Fruit fly (Drosophila melanogaster) whole organism, embryonic: ENCODE results near the gene Pink1.
A peak's percentile ranks its signal among the peaks of the same experiment; 100 is the strongest.

Experiments used
- Awh ChIP-seq: fragments of 200-800 bp; sonication (Bioruptor generic); IDR thresholded peaks from 2 replicates; pipeline ENCODE4, ENCODE4 v1.3.6; 2022; ENCODE audit warnings: missing biosample characterization, missing genetic modification characterization
- Bdp1 ChIP-seq: fragments of 200-800 bp; sonication (Bioruptor generic); optimal IDR thresholded peaks from 3 replicates; lab custom pipeline; 2016; ENCODE audit warnings: missing biosample characterization, missing genetic modification characterization
- BtbVII ChIP-seq: fragments of 200-800 bp; sonication (Bioruptor generic); optimal IDR thresholded peaks from 3 replicates; lab custom pipeline; 2017; ENCODE audit warnings: missing biosample characterization, mild to moderate bottlenecking, missing genetic modification characterization
- CG10209 ChIP-seq: fragments of 200-800 bp; sonication (Bioruptor generic); optimal IDR thresholded peaks from 3 replicates; lab custom pipeline; 2017; ENCODE audit warnings: missing biosample characterization, mild to moderate bottlenecking, missing genetic modification characterization, missing genetic modification reagents
- CG10959 ChIP-seq: fragments of 200-800 bp; sonication (Bioruptor generic); IDR thresholded peaks from 2 replicates; pipeline ENCODE4 v1.3.6; 2022; ENCODE audit warnings: missing biosample characterization, missing genetic modification characterization
- CG11723 ChIP-seq: fragments of 200-800 bp; sonication (Bioruptor generic); optimal IDR thresholded peaks from 2 replicates; lab custom pipeline; 2017; ENCODE audit warnings: missing biosample characterization, mild to moderate bottlenecking, missing genetic modification characterization
- CG12391 ChIP-seq: fragments of 200-800 bp; sonication (Bioruptor generic); optimal IDR thresholded peaks from 3 replicates; lab custom pipeline; 2018; ENCODE audit warnings: missing biosample characterization, mild to moderate bottlenecking, missing genetic modification characterization, moderate library complexity
- CG12659 ChIP-seq: fragments of 200-800 bp; sonication (Bioruptor generic); optimal IDR thresholded peaks from 3 replicates; lab custom pipeline; 2017; ENCODE audit warnings: mild to moderate bottlenecking, missing biosample characterization, missing genetic modification reagents, missing genetic modification characterization
- CG12744 ChIP-seq: fragments of 200-800 bp; sonication (Bioruptor generic); optimal IDR thresholded peaks from 2 replicates; lab custom pipeline; 2016; ENCODE audit warnings: missing biosample characterization, missing genetic modification characterization
- CG13624 ChIP-seq: fragments of 200-800 bp; sonication (Bioruptor generic); optimal IDR thresholded peaks from 2 replicates; lab custom pipeline; 2016; ENCODE audit warnings: missing biosample characterization, missing genetic modification characterization
- CG13775 ChIP-seq: fragments of 200-800 bp; sonication (Bioruptor generic); optimal IDR thresholded peaks from 3 replicates; lab custom pipeline; 2017; ENCODE audit warnings: missing biosample characterization, mild to moderate bottlenecking, missing genetic modification characterization
- CG15269 ChIP-seq: fragments of 200-800 bp; sonication (Bioruptor generic); optimal IDR thresholded peaks from 2 replicates; lab custom pipeline; 2018; ENCODE audit warnings: missing biosample characterization, mild to moderate bottlenecking, missing genetic modification characterization, moderate library complexity
- CG1602 ChIP-seq: fragments of 200-800 bp; sonication (Bioruptor generic); optimal IDR thresholded peaks from 3 replicates; lab custom pipeline; 2016; ENCODE audit warnings: missing biosample characterization, missing genetic modification characterization
- CG16813 ChIP-seq: fragments of 200-800 bp; sonication (Bioruptor generic); IDR thresholded peaks from 3 replicates; pipeline ENCODE4 v1.3.6; 2022; ENCODE audit warnings: missing biosample characterization, missing genetic modification characterization; ENCODE audit not compliant: partially characterized antibody
- CG17328 ChIP-seq: fragments of 200-800 bp; sonication (Bioruptor generic); IDR thresholded peaks from 2 replicates; pipeline ENCODE4 v1.3.6; 2022; ENCODE audit warnings: missing biosample characterization, missing genetic modification characterization
- CG17612 ChIP-seq: fragments of 200-800 bp; sonication (Bioruptor generic); IDR thresholded peaks from 2 replicates; pipeline ENCODE4 v1.3.6; 2022; ENCODE audit warnings: missing biosample characterization, missing genetic modification characterization
- CG17912 ChIP-seq: fragments of 200-800 bp; sonication (Bioruptor generic); optimal IDR thresholded peaks from 2 replicates; lab custom pipeline; 2018; ENCODE audit warnings: missing biosample characterization, mild to moderate bottlenecking, missing genetic modification characterization
- CG1792 ChIP-seq: fragments of 200-800 bp; sonication (Bioruptor generic); optimal IDR thresholded peaks from 2 replicates; lab custom pipeline; 2016; ENCODE audit warnings: missing biosample characterization, missing genetic modification characterization
- CG18599 ChIP-seq: fragments of 200-800 bp; sonication (Bioruptor generic); optimal IDR thresholded peaks from 3 replicates; lab custom pipeline; 2017; ENCODE audit warnings: missing biosample characterization, missing genetic modification characterization, mild to moderate bottlenecking, moderate library complexity, missing genetic modification reagents
- CG4617 ChIP-seq: fragments of 200-800 bp; sonication (Bioruptor generic); optimal IDR thresholded peaks from 3 replicates; lab custom pipeline; 2016; ENCODE audit warnings: missing biosample characterization, missing genetic modification characterization, borderline replicate concordance
- CG4854 ChIP-seq: fragments of 200-800 bp; sonication (Bioruptor generic); optimal IDR thresholded peaks from 2 replicates; lab custom pipeline; 2016; ENCODE audit warnings: missing biosample characterization, missing genetic modification characterization, inconsistent platforms
- CG5245 ChIP-seq: fragments of 200-800 bp; sonication (Bioruptor generic); optimal IDR thresholded peaks from 3 replicates; lab custom pipeline; 2016; ENCODE audit warnings: missing biosample characterization, missing genetic modification characterization
- Dad ChIP-seq: fragments of 200-800 bp; sonication (Bioruptor generic); optimal IDR thresholded peaks from 3 replicates; lab custom pipeline; 2016; ENCODE audit warnings: missing biosample characterization, missing genetic modification characterization
- H2.0 ChIP-seq: fragments of 200-800 bp; sonication (Bioruptor generic); IDR thresholded peaks from 2 replicates; pipeline ENCODE4 v1.3.6; 2022; ENCODE audit warnings: missing biosample characterization, missing genetic modification characterization
- HLHmδ ChIP-seq: fragments of 200-800 bp; sonication (Bioruptor generic); optimal IDR thresholded peaks from 2 replicates; lab custom pipeline; 2018; ENCODE audit warnings: missing biosample characterization, mild to moderate bottlenecking, missing genetic modification characterization, moderate library complexity
- Hr78 ChIP-seq, 2 experiments: fragments of 200-800 bp in 1 of 2; fragments of >200 bp in 1 of 2; sonication (Bioruptor generic) in 1 of 2; optimal IDR thresholded peaks; 2 replicates each; lab custom pipeline; 2017 to 2019; ENCODE audit warnings: missing biosample characterization in 2 of 2, missing genetic modification characterization in 2 of 2, mild to moderate bottlenecking in 1 of 2, moderate library complexity in 1 of 2
- Kr ChIP-seq: fragments of 200-800 bp; sonication (Bioruptor generic); optimal IDR thresholded peaks from 2 replicates; lab custom pipeline; 2017; ENCODE audit warnings: missing biosample characterization, mild to moderate bottlenecking, missing genetic modification characterization
- Nf-YC ChIP-seq: fragments of 200-800 bp; optimal IDR thresholded peaks from 3 replicates; lab custom pipeline; 2019; ENCODE audit warnings: missing biosample characterization, mild to moderate bottlenecking, missing genetic modification characterization, moderate library complexity
- Rx ChIP-seq: fragments of 200-800 bp; sonication (Bioruptor generic); IDR thresholded peaks from 2 replicates; pipeline ENCODE4 v1.3.6; 2022; ENCODE audit warnings: missing biosample characterization, missing genetic modification characterization
- Xrp1 ChIP-seq: fragments of 200-800 bp; sonication (Bioruptor generic); IDR thresholded peaks from 2 replicates; pipeline ENCODE4 v1.3.6; 2022; ENCODE audit warnings: missing biosample characterization, missing genetic modification characterization
- ap ChIP-seq: fragments of 200-800 bp; sonication (Bioruptor generic); IDR thresholded peaks from 2 replicates; pipeline ENCODE4 v1.3.6; 2022; ENCODE audit warnings: missing biosample characterization, missing genetic modification characterization
- bab2 ChIP-seq: fragments of 200-800 bp; sonication (Bioruptor generic); optimal IDR thresholded peaks from 2 replicates; lab custom pipeline; 2016; ENCODE audit warnings: missing biosample characterization, missing genetic modification characterization
- br ChIP-seq: fragments of >200 bp; optimal IDR thresholded peaks from 2 replicates; lab custom pipeline; 2017
- bsh ChIP-seq, 2 experiments: fragments of 200-800 bp; sonication (Bioruptor generic); optimal IDR thresholded peaks; 2 replicates each; lab custom pipeline; 2017 to 2018; ENCODE audit warnings: mild to moderate bottlenecking in 2 of 2, missing biosample characterization in 2 of 2, missing genetic modification characterization in 2 of 2, moderate library complexity in 1 of 2
- dimm ChIP-seq: fragments of 200-800 bp; sonication (Bioruptor generic); IDR thresholded peaks from 2 replicates; pipeline ENCODE4 v1.3.6; 2022; ENCODE audit warnings: missing biosample characterization, missing genetic modification characterization
- disco-r ChIP-seq: fragments of 200-800 bp; sonication (Bioruptor generic); optimal IDR thresholded peaks from 2 replicates; lab custom pipeline; 2016; ENCODE audit warnings: missing biosample characterization, missing genetic modification characterization
- ewg ChIP-seq: fragments of 200-800 bp; sonication (Bioruptor generic); optimal IDR thresholded peaks from 3 replicates; lab custom pipeline; 2017; ENCODE audit warnings: mild to moderate bottlenecking, missing biosample characterization, missing genetic modification reagents, missing genetic modification characterization
- fd3F ChIP-seq: fragments of 200-800 bp; sonication (Bioruptor generic); optimal IDR thresholded peaks from 2 replicates; lab custom pipeline; 2018; ENCODE audit warnings: missing biosample characterization, mild to moderate bottlenecking, missing genetic modification characterization, moderate library complexity
- gfzf ChIP-seq: fragments of 200-800 bp; sonication (Bioruptor generic); optimal IDR thresholded peaks from 2 replicates; lab custom pipeline; 2016; ENCODE audit warnings: missing biosample characterization, mild to moderate bottlenecking, missing genetic modification characterization, moderate library complexity
- grn ChIP-seq: fragments of 200-800 bp; sonication (Bioruptor generic); optimal IDR thresholded peaks from 3 replicates; lab custom pipeline; 2017; ENCODE audit warnings: missing biosample characterization, missing genetic modification characterization
- ind ChIP-seq: fragments of 200-800 bp; sonication (Bioruptor generic); optimal IDR thresholded peaks from 3 replicates; lab custom pipeline; 2016; ENCODE audit warnings: missing biosample characterization, missing genetic modification characterization
- knrl ChIP-seq: fragments of 200-800 bp; sonication (Bioruptor generic); IDR thresholded peaks from 3 replicates; pipeline ENCODE4 v1.3.6; 2022; ENCODE audit warnings: missing biosample characterization, missing genetic modification characterization; ENCODE audit not compliant: partially characterized antibody
- oc ChIP-seq: fragments of 200-800 bp; sonication (Bioruptor generic); optimal IDR thresholded peaks from 2 replicates; lab custom pipeline; 2018; ENCODE audit warnings: missing biosample characterization, mild to moderate bottlenecking, missing genetic modification characterization, moderate library complexity
- ranshi ChIP-seq: fragments of 200-800 bp; sonication (Bioruptor generic); IDR thresholded peaks from 2 replicates; pipeline ENCODE4 v1.3.6; 2022; ENCODE audit warnings: missing biosample characterization, missing genetic modification characterization
- seq ChIP-seq: fragments of 200-800 bp; sonication (Bioruptor generic); IDR thresholded peaks from 2 replicates; pipeline ENCODE4 v1.3.6; 2022; ENCODE audit warnings: missing biosample characterization, missing genetic modification characterization
- sisA ChIP-seq: fragments of 200-800 bp; sonication (Bioruptor generic); IDR thresholded peaks from 2 replicates; pipeline ENCODE4 v1.3.6; 2022; ENCODE audit warnings: missing biosample characterization, missing genetic modification characterization
- ssp ChIP-seq: fragments of 200-800 bp; sonication (Bioruptor generic); IDR thresholded peaks from 2 replicates; pipeline ENCODE4 v1.3.6; 2022; ENCODE audit warnings: missing biosample characterization, missing genetic modification characterization
- unc-4 ChIP-seq: fragments of 200-800 bp; sonication (Bioruptor generic); IDR thresholded peaks from 2 replicates; pipeline ENCODE4 v1.3.6; 2022; ENCODE audit warnings: missing biosample characterization, missing genetic modification characterization; ENCODE audit not compliant: partially characterized antibody
- vfl ChIP-seq: fragments of 200-800 bp; sonication (Bioruptor generic); optimal IDR thresholded peaks from 2 replicates; lab custom pipeline; 2016; ENCODE audit warnings: missing biosample characterization, missing genetic modification characterization
- zen ChIP-seq: fragments of 200-800 bp; sonication (Bioruptor generic); optimal IDR thresholded peaks from 3 replicates; lab custom pipeline; 2018; ENCODE audit warnings: missing biosample characterization, mild to moderate bottlenecking, missing genetic modification characterization, moderate library complexity

Pink1 gene

DNA sequence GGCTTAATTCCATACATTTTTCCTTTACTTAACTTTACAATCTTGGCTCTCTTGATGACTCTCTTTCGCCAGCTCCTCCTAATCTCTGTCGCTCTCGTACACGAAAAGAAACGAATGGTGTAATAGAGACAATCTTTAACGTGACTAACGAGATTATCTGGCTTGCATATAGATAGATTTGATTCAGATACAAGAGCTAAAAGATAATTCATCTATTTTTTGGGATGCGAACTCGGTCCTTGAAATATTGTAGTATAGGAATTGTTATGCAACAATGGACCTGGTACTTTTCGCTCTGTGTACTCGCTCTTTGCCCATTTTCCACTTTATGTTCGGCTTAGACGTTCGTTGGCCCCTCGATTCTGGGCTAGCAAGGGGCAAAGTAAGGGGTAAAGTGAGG is 27.7 kb downstream of the Pink1 start (continued):
- TF ChIP-seq seq, result peak; percentile 81
- TF ChIP-seq CG17612 (GFP tag; lab: Robert Waterston, UW), result no peak
- TF ChIP-seq ranshi (GFP tag; lab: Robert Waterston, UW), result peak; percentile 48; the same call in 1 of the 2 replicates
- no peak for TF ChIP-seq CG17912 (GFP tag; lab: Kevin White, UChicago)
- peak; percentile 81 for TF ChIP-seq CG13624 (GFP tag; lab: Kevin White, UChicago)
- TF ChIP-seq sisA (GFP tag; lab: Robert Waterston, UW), result peak; percentile 71
- peak; percentile 71 for TF ChIP-seq CG12659
- TF ChIP-seq CG1602 (GFP tag; lab: Kevin White, UChicago), result peak; percentile 49
- TF ChIP-seq dimm, result 0 out of 2 replicates have a peak, but pooled peaks have one; percentile 25
- peak; percentile 49 for TF ChIP-seq vfl (GFP tag; lab: Kevin White, UChicago)
- TF ChIP-seq CG10209 (GFP tag; lab: Kevin White, UChicago), result peak; percentile 81
- peak; percentile 63 for TF ChIP-seq ssp (GFP tag; lab: Robert Waterston, UW)
- TF ChIP-seq Hr78 (GFP tag; optimal IDR thresholded peaks at IDR 0.05; lab: Kevin White, UChicago), result peak in 1 of 2 experiments; percentile 39
- peak; percentile 50 for TF ChIP-seq CG1792 (GFP tag; lab: Kevin White, UChicago)
- no peak for TF ChIP-seq knrl
- no peak for TF ChIP-seq CG16813 (GFP tag; lab: Robert Waterston, UW)
- peak; percentile 87 for TF ChIP-seq oc (tag; lab: Kevin White, UChicago)
- peak; percentile 26 for TF ChIP-seq CG4617 (GFP tag; lab: Kevin White, UChicago)
- peak; percentile 71 for TF ChIP-seq Awh
- peak; percentile 75 for TF ChIP-seq CG17328 (GFP tag; lab: Robert Waterston, UW)
- peak; percentile 4 for TF ChIP-seq disco-r (GFP tag; lab: Kevin White, UChicago)
- no peak for TF ChIP-seq br
- peak; percentile 80 for TF ChIP-seq CG12391 (tag; lab: Kevin White, UChicago)
- TF ChIP-seq BtbVII, result peak; percentile 79
- TF ChIP-seq fd3F, result peak; percentile 65
- TF ChIP-seq Dad, result peak; percentile 66
- TF ChIP-seq H2.0, result peak; percentile 53; the same call in 1 of the 2 replicates
- TF ChIP-seq Rx, result peak; percentile 39; the same call in 1 of the 2 replicates
- peak; percentile 86 to 87 for TF ChIP-seq bsh (GFP tag; optimal IDR thresholded peaks at IDR 0.05; lab: Kevin White, UChicago)
- TF ChIP-seq CG5245 (GFP tag; lab: Kevin White, UChicago), result peak; percentile 51
- TF ChIP-seq HLHmδ (GFP tag; lab: Kevin White, UChicago), result no peak
- no peak for TF ChIP-seq CG10959 (GFP tag; lab: Robert Waterston, UW)
- peak; percentile 35 for TF ChIP-seq grn (GFP tag; lab: Kevin White, UChicago)
- peak; percentile 84 for TF ChIP-seq CG15269
- peak; percentile 79 for TF ChIP-seq bab2 (GFP tag; lab: Kevin White, UChicago)
- no peak for TF ChIP-seq Kr (GFP tag; lab: Kevin White, UChicago)
- TF ChIP-seq ap (GFP tag; lab: Robert Waterston, UW), result peak; percentile 59; the same call in 1 of the 2 replicates
- TF ChIP-seq unc-4 (GFP tag; lab: Robert Waterston, UW), result no peak
- peak; percentile 42 for TF ChIP-seq CG4854 (GFP tag; lab: Kevin White, UChicago)
- peak; percentile 65 for TF ChIP-seq CG13775 (GFP tag; lab: Kevin White, UChicago)
- TF ChIP-seq Nf-YC, result peak; percentile 53
- TF ChIP-seq CG12744, result peak; percentile 63
- TF ChIP-seq ewg (GFP tag; lab: Kevin White, UChicago), result peak; percentile 62
- peak; percentile 58 for TF ChIP-seq CG11723 (GFP tag; lab: Kevin White, UChicago)
- peak; percentile 57 for TF ChIP-seq zen
- TF ChIP-seq Xrp1 (GFP tag; lab: Robert Waterston, UW), result peak; percentile 81
- peak; percentile 80 for TF ChIP-seq ind
- TF ChIP-seq gfzf (GFP tag; lab: Kevin White, UChicago), result no peak
- TF ChIP-seq CG18599 (GFP tag; lab: Kevin White, UChicago), result peak; percentile 91
- peak; percentile 57 for TF ChIP-seq Bdp1 (GFP tag; lab: Kevin White, UChicago)
